Worm (Caenorhabditis elegans): ENCODE data around the gene hrg-1.

- no peak for TF ChIP-seq elt-2 (tag; optimal IDR thresholded peaks at IDR 0.05)
- TF ChIP-seq ets-4 (tag; optimal IDR thresholded peaks at IDR 0.05) = no peak
- no peak for TF ChIP-seq pag-3 (tag; optimal IDR thresholded peaks at IDR 0.05; ENCODE audit: borderline replicate concordance)
- no peak for TF ChIP-seq unc-86 (tag; optimal IDR thresholded peaks at IDR 0.05)
- no peak for TF ChIP-seq tbx-7 (tag; optimal IDR thresholded peaks at IDR 0.05)
- TF ChIP-seq pros-1 (tag; optimal IDR thresholded peaks at IDR 0.05) = no peak
- TF ChIP-seq pqm-1 (tag; optimal IDR thresholded peaks at IDR 0.05) = no peak
- no peak for TF ChIP-seq lin-11 (tag; optimal IDR thresholded peaks at IDR 0.05)
- TF ChIP-seq hlh-30 (tag; optimal IDR thresholded peaks at IDR 0.05; ENCODE audit: insufficient read depth) = no peak
- TF ChIP-seq npax-4 (tag; optimal IDR thresholded peaks at IDR 0.05) = no peak
- TF ChIP-seq che-1 (tag; optimal IDR thresholded peaks at IDR 0.05) = no peak
- TF ChIP-seq pax-1 (tag; optimal IDR thresholded peaks at IDR 0.05) = no peak
- no peak for TF ChIP-seq unc-42 (tag; optimal IDR thresholded peaks at IDR 0.05)
Measured at ce11 chrX:4017576-4018309, 1.7 kb upstream of the hrg-1 start.

Data from whole organism, late embryonic.